Fruit fly (Drosophila melanogaster): ENCODE results near the gene Taf10.

Taf10 gene

DNA sequence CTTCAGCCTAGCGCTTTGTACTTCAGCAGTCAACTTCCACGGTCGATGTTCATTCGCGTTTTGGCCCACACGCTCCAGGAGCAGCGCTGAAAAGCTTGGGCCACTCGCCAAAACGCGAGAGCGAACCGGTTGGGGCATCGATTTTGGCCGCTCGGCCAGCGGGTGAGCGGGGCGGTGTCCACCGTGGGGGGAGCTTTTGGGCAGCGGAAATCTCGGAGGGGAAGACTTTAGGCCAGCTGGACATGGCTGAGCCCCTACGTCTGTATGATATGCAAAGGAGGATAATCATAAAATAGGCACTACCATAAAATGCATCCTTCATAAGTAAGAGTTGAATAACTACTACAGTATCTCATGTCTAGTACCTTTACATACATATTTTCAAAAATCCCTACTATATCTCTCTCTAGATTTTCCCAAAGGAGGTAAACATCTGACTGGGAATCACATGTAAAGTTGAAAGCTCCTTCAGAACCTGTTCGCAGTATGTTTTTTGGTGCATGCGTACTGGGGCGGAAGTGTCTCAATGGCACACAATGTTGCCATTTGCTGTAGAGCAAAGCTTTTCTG lies 32.3 kb downstream of the Taf10 start, which contains the start of gene Syt1:
TSS of gene Syt1 (minus strand) at position 71 of the 570 bp plus-strand sequence.
- TF ChIP-seq dmrt93B (GFP tag; optimal IDR thresholded peaks at IDR 0.05), result no peak
- TF ChIP-seq Vsx2 (GFP tag; optimal IDR thresholded peaks at IDR 0.05; ENCODE audit: partially characterized antibody), result no peak
- no peak for TF ChIP-seq GATAd (GFP tag; optimal IDR thresholded peaks at IDR 0.05)
- no peak for TF ChIP-seq Dfd (GFP tag; optimal IDR thresholded peaks at IDR 0.05)
- TF ChIP-seq br (GFP tag; optimal IDR thresholded peaks at IDR 0.05), result no peak
- no peak for TF ChIP-seq rgr (GFP tag; optimal IDR thresholded peaks at IDR 0.05)
- TF ChIP-seq Jra (GFP tag; optimal IDR thresholded peaks at IDR 0.05), result no peak
- no peak for TF ChIP-seq Dif (GFP tag; optimal IDR thresholded peaks at IDR 0.05; ENCODE audit: partially characterized antibody)

DNA sequence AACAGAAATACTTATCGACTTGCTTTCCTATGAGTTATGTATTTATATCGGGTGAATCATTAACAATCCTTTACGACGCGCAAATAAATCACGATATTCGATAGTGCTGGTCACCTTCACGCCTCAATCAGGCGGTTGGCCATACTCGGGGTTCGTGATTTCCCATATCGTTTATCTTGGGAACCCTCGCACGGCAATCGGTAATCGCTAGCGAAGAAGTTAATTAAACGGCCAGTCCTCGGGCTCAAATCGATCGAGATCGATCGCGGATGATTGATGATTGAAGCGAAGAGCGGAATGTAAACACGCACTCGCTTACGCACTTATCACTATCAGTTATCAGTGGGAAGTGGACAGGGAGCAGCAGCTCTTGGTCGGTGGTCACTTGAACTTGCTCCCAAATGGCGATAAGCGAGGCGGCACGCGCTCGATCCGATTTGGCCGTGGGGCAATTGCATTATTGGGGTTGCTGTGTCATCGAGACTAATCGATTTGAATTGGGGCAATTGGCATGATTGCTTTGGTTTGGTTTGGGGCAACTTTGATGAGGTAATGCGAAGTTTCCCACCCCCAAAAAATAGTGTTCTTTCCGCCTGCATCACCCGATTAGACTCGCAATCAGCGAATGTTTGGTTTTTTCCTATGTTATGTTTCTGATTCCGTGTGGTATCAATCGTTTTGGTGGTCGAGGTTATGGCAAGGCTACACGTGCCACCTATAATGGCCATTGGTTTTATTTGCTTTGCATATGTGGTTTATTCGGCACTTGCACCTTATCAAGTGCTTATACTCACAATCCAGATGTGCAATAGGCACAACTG lies 33.5 kb downstream of the Taf10 start:
- peak; percentile 28 for TF ChIP-seq h (GFP tag; optimal IDR thresholded peaks at IDR 0.05)
- no peak for TF ChIP-seq Dfd (GFP tag; optimal IDR thresholded peaks at IDR 0.05)

DNA sequence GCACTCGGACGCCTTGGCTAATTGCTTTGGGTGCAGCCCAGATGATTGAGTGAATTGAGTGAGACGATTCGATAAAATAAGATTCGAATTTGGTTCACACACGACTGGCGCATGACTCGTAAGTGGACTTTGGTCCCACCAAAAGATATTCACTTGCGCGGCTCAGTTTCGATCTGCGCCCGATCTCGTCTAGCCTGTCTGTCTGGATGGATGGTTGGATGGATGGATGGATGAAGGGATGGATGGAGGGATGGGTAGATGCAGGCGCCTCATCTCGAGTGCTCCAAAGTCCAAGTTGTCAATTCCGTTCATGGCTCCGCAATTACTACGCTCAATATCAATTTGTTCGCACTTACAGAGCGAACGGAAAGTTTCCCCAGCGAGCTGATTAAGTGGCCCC lies 34.8 kb downstream of the Taf10 start:
- TF ChIP-seq Dfd (GFP tag; optimal IDR thresholded peaks at IDR 0.05), result no peak
- TF ChIP-seq Jra (GFP tag; optimal IDR thresholded peaks at IDR 0.05), result no peak
- no peak for TF ChIP-seq usp (GFP tag; optimal IDR thresholded peaks at IDR 0.05)
- TF ChIP-seq psq (GFP tag; optimal IDR thresholded peaks at IDR 0.05), result no peak
- no peak for TF ChIP-seq CG32264 (GFP tag; optimal IDR thresholded peaks at IDR 0.05)
- no peak for TF ChIP-seq dmrt93B (GFP tag; optimal IDR thresholded peaks at IDR 0.05)
- no peak for TF ChIP-seq sv (GFP tag; optimal IDR thresholded peaks at IDR 0.05)
- TF ChIP-seq Sp1 (GFP tag; optimal IDR thresholded peaks at IDR 0.05), result no peak
- TF ChIP-seq foxo (GFP tag; optimal IDR thresholded peaks at IDR 0.05), result no peak

DNA sequence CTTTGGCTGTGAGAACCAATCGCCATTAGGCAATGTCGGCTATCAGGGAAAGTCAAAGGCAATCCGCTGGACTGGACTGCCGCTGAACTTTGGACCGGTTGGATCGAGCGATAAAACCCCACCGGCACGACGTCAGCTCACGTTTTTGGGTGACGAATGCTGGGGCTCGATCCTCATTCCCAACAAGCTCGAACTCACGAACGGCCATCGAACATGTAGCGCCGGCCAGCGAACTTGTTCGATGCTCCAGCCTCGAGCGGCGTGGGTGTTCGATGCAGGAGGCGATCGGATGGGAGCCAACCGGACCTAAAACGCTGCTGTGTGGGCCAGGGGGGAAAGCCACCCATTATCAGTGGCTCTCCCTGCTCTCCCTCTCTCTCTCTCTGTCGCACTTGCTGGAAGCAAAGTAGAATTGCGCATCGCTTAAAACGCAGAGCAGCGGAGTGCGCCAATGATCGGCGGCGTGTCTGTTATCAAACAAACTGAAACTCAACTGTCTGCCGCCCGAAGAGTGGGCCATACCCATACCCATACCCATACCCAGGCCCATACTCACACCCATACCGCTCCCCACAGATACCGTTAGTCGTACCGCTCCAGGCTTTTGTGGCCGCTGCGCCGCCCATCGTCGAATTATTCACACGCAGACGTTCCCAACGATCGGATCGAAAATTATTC lies 37.1 kb downstream of the Taf10 start, which contains the start of gene daw:
TSS of gene daw (plus strand) at position 628 of the 678 bp plus-strand sequence.
- TF ChIP-seq GATAd (GFP tag; optimal IDR thresholded peaks at IDR 0.05) (no peak), OdsH (GFP tag; optimal IDR thresholded peaks at IDR 0.05) (peak; percentile 15), sage (GFP tag; optimal IDR thresholded peaks at IDR 0.05) (no peak), foxo (GFP tag; optimal IDR thresholded peaks at IDR 0.05) (peak in 1 of 2 experiments; percentile 18), pan (optimal IDR thresholded peaks at IDR 0.05) (no peak), Hr83 (GFP tag; optimal IDR thresholded peaks at IDR 0.05; ENCODE audit: poor library complexity, severe bottlenecking) (peak; percentile 45), CG9705 (GFP tag; optimal IDR thresholded peaks at IDR 0.05) (no peak), HLH106 (tag; optimal IDR thresholded peaks at IDR 0.05) (peak; percentile 3), Sp1 (GFP tag; optimal IDR thresholded peaks at IDR 0.05) (peak; percentile 20), dsf (GFP tag; optimal IDR thresholded peaks at IDR 0.05; ENCODE audit: borderline replicate concordance) (no peak), Dif (GFP tag; optimal IDR thresholded peaks at IDR 0.05; ENCODE audit: partially characterized antibody) (peak; percentile 42), Rel (GFP tag; optimal IDR thresholded peaks at IDR 0.05) (peak; percentile 83), Rel (tag; optimal IDR thresholded peaks at IDR 0.05) (peak; percentile 90), dl (GFP tag; optimal IDR thresholded peaks at IDR 0.05; ENCODE audit: insufficient read depth in 1 of 2, partially characterized antibody in 2 of 2) (peak; percentile 22 to 26), h (GFP tag; optimal IDR thresholded peaks at IDR 0.05) (peak; percentile 75), Jra (GFP tag; optimal IDR thresholded peaks at IDR 0.05) (peak; percentile 15), br (GFP tag; optimal IDR thresholded peaks at IDR 0.05) (peak; percentile 16), CrebA (GFP tag; optimal IDR thresholded peaks at IDR 0.05; ENCODE audit: borderline replicate concordance) (peak; percentile 85), Hnf4 (GFP tag; optimal IDR thresholded peaks at IDR 0.05) (peak; percentile 92), Dfd (GFP tag; optimal IDR thresholded peaks at IDR 0.05) (no peak)

DNA sequence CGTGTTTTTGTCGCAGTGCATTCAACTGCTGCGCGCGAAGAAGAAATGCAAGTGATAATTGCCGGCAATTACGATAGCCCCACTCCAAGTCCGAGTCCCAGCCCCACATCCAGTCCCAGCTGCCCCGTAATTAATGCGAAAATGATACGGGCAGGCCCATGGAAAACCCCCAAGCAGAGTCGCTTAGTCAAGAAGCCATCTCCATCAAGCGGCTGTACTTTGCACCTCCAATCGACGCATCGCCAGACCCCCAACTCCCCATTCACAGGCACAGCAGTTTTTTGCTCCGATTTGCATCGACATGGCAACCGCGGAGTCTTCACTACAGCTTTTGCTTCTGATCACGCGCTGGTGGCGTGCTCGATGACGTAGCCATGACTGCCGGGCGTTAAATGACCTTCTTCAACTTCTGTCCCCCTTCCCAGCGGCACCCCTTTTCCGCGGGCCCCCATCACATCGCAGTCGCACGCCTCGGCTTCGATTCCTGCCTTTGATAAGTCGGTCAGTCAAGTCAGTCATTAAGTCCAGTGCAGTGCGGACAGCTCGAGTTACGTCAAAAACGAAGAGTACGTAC lies 38.6 kb downstream of the Taf10 start:
- TF ChIP-seq Hnf4 (GFP tag; optimal IDR thresholded peaks at IDR 0.05), result peak; percentile 77
- TF ChIP-seq Rel (GFP tag; optimal IDR thresholded peaks at IDR 0.05), result no peak
- TF ChIP-seq Rel (tag; optimal IDR thresholded peaks at IDR 0.05), result peak; percentile 86
- no peak for TF ChIP-seq Hr83 (GFP tag; optimal IDR thresholded peaks at IDR 0.05; ENCODE audit: poor library complexity, severe bottlenecking)
